Worm (Caenorhabditis elegans): ENCODE measurements around the gene sec-24.2.

The sec-24.2 gene

DNA sequence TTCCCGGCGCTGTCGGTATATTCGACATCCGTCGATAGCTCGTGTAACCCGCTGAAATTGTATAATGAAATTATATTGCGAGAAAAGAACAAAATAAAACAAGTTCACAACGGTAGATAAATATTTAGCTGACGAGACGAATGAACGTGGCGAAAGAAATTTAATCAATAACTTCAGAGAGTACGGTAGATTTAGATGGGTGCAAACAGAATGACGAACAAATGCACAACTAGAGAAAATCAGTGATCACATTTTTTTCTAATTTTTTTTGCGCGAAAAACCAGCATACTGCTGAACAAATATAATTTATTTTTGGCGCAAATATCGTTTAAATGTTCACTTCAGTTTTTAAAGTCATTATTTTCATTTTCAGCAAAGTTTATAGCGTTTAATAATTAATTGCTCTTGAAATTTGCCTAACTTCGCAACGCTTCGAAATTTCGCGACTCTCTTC, at the start of gene sec-24.2 (continued):
- TF ChIP-seq ztf-25 (GFP tag; IDR thresholded peaks at IDR 0.05) (no peak), C17E4.6 (GFP tag; IDR thresholded peaks at IDR 0.05) (no peak), hmg-1.2 (GFP tag; IDR thresholded peaks at IDR 0.05) (no peak), B0261.1 (tag; optimal IDR thresholded peaks at IDR 0.05) (no peak), ZK185.1 (tag; optimal IDR thresholded peaks at IDR 0.05; ENCODE audit: poor library complexity, severe bottlenecking) (no peak), ceh-79 (tag; optimal IDR thresholded peaks at IDR 0.05) (no peak), hlh-12 (tag; optimal IDR thresholded peaks at IDR 0.05) (no peak), aptf-2 (GFP tag; conservative IDR thresholded peaks at IDR 0.05) (no peak), F33H1.4 (GFP tag; IDR thresholded peaks at IDR 0.05) (peak; percentile 49), ceh-91 (GFP tag; IDR thresholded peaks at IDR 0.05) (peak; percentile 58), pbrm-1 (GFP tag; IDR thresholded peaks at IDR 0.05) (no peak), zim-3 (tag; optimal IDR thresholded peaks at IDR 0.05) (no peak), dox-1 (GFP tag; IDR thresholded peaks at IDR 0.05) (peak; percentile 24; the same call in 1 of the 2 replicates), sdz-38 (tag; optimal IDR thresholded peaks at IDR 0.05) (no peak), Y95B8A.8 (GFP tag; IDR thresholded peaks at IDR 0.05) (0 out of 2 replicates have a peak, but pooled peaks have one; percentile 22), lin-35 (GFP tag; optimal IDR thresholded peaks at IDR 0.05) (no peak), ztf-26 (tag; optimal IDR thresholded peaks at IDR 0.05) (no peak), snpc-4 (GFP tag; optimal IDR thresholded peaks at IDR 0.05) (no peak), snpc-4 (tag; optimal IDR thresholded peaks at IDR 0.05) (no peak), B0019.2 (GFP tag; conservative IDR thresholded peaks at IDR 0.05) (no peak), ceh-58 (GFP tag; IDR thresholded peaks at IDR 0.05) (no peak), snpc-1.3 (tag; optimal IDR thresholded peaks at IDR 0.05; ENCODE audit: insufficient read depth) (no peak), pha-4 (tag; optimal IDR thresholded peaks at IDR 0.05) (no peak), nfya-2 (GFP tag; IDR thresholded peaks at IDR 0.05) (no peak), ceh-27 (GFP tag; optimal IDR thresholded peaks at IDR 0.05) (no peak), athp-1 (tag; optimal IDR thresholded peaks at IDR 0.05) (no peak), ztf-22 (GFP tag; optimal IDR thresholded peaks at IDR 0.05) (no peak), aptf-3 (GFP tag; IDR thresholded peaks at IDR 0.05) (no peak), mcd-1 (GFP tag; IDR thresholded peaks at IDR 0.05) (no peak), chd-7 (tag; optimal IDR thresholded peaks at IDR 0.05) (no peak), tlf-1 (GFP tag; optimal IDR thresholded peaks at IDR 0.05) (no peak), ceh-40 (GFP tag; IDR thresholded peaks at IDR 0.05) (no peak)

DNA sequence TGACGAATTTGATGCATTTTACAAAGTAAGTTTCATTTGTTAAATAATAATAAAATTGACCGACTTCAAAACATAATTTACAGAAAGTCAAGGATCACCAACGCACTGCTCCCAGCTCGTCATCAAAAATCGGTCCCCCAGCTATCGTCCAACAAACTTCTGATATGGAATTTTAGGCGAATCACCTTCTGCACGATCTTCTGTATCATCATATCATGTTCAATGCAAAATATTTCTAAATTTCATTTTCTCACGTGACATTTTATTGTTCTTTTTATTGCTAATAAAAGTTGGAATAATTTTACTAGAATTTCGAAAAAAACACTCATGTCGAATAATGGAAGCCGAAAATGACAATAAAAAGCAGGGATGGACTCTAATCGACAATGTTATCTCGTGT, 49.6 kb upstream of the sec-24.2 start, which contains the start of gene acl-13:
TSS of gene acl-13 (plus strand) at position 301 of the 400 bp plus-strand sequence.
- TF ChIP-seq lsy-27 (tag; optimal IDR thresholded peaks at IDR 0.05; ENCODE audit: borderline replicate concordance, insufficient read depth) (no peak), bed-2 (GFP tag; IDR thresholded peaks at IDR 0.05) (no peak), lin-26 (GFP tag; IDR thresholded peaks at IDR 0.05) (no peak), mxl-1 (tag; optimal IDR thresholded peaks at IDR 0.05) (no peak), F57C9.4 (tag; optimal IDR thresholded peaks at IDR 0.05) (no peak), him-1 (tag; optimal IDR thresholded peaks at IDR 0.05) (no peak), repo-1 (tag; optimal IDR thresholded peaks at IDR 0.05) (no peak), ztf-28 (GFP tag; IDR thresholded peaks at IDR 0.05) (no peak), F10E7.11 (tag; optimal IDR thresholded peaks at IDR 0.05) (no peak), ceh-79 (tag; optimal IDR thresholded peaks at IDR 0.05) (no peak), mel-28 (tag; optimal IDR thresholded peaks at IDR 0.05; ENCODE audit: borderline replicate concordance) (no peak), Y67H2A.10 (GFP tag; conservative IDR thresholded peaks at IDR 0.05) (no peak)
